Worm (Caenorhabditis elegans) whole organism, L4 larva: ENCODE measurements around the gene F35A5.8.

Experiments
- F37D6.2 ChIP-seq: sonication (generic microtip); optimal IDR thresholded peaks from 2 replicates; lab custom pipeline; 2016; ENCODE audit warnings: mild to moderate bottlenecking, missing genetic modification characterization, missing compliant biosample characterization
- aha-1 ChIP-seq: fragments of 150-350 bp; peaks from one replicate; lab custom pipeline; 2014; ENCODE audit warnings: missing biosample characterization, missing genetic modification characterization
- ces-1 ChIP-seq: fragments of 150-350 bp; sonication (generic microtip); optimal IDR thresholded peaks from 4 replicates; lab custom pipeline; 2014; ENCODE audit warnings: missing biosample characterization, missing genetic modification reagents, missing genetic modification characterization
- dve-1 ChIP-seq: sonication (generic microtip); optimal IDR thresholded peaks from 2 replicates; lab custom pipeline; 2017; ENCODE audit warnings: antibody characterized with exemption, mild to moderate bottlenecking, missing genetic modification characterization, missing compliant biosample characterization; ENCODE audit not compliant: insufficient read depth
- egl-27 ChIP-seq: sonication (generic microtip); optimal IDR thresholded peaks from 3 replicates; lab custom pipeline; 2017; ENCODE audit warnings: missing biosample characterization, missing genetic modification reagents, missing genetic modification characterization
- hlh-30 ChIP-seq: sonication (generic microtip); optimal IDR thresholded peaks from 2 replicates; lab custom pipeline; 2017; ENCODE audit warnings: antibody characterized with exemption, mild to moderate bottlenecking, missing genetic modification characterization, missing compliant biosample characterization; ENCODE audit not compliant: insufficient read depth
- lir-3 ChIP-seq: sonication (generic microtip); optimal IDR thresholded peaks from 2 replicates; lab custom pipeline; 2016; ENCODE audit warnings: mild to moderate bottlenecking, missing genetic modification characterization, missing compliant biosample characterization
- mep-1 ChIP-seq: fragments of 150-350 bp; sonication (generic microtip); optimal IDR thresholded peaks from 3 replicates; lab custom pipeline; 2014; ENCODE audit warnings: missing biosample characterization, missing genetic modification characterization
- nhr-11 ChIP-seq: fragments of 150-350 bp; optimal IDR thresholded peaks from 2 replicates; lab custom pipeline; 2014; ENCODE audit warnings: missing biosample characterization, missing genetic modification characterization
- nhr-237 ChIP-seq: sonication (generic microtip); optimal IDR thresholded peaks from 2 replicates; lab custom pipeline; 2017; ENCODE audit warnings: missing biosample characterization, missing genetic modification characterization
- nhr-25 ChIP-seq: sonication (generic microtip); optimal IDR thresholded peaks from 2 replicates; lab custom pipeline; 2017; ENCODE audit warnings: missing genetic modification characterization, mild to moderate bottlenecking, missing compliant biosample characterization, antibody characterized with exemption, moderate library complexity, borderline replicate concordance; ENCODE audit not compliant: insufficient read depth
- nhr-48 ChIP-seq: sonication (generic microtip); optimal IDR thresholded peaks from 2 replicates; lab custom pipeline; 2016; ENCODE audit warnings: mild to moderate bottlenecking, missing genetic modification characterization, missing compliant biosample characterization
- unc-62 ChIP-seq, 3 experiments: fragments of 150-350 bp in 1 of 3; sonication (generic microtip); optimal IDR thresholded peaks in 2 of 3; peaks in 1 of 3; 1 replicate in 1 of 3; 2 replicates in 2 of 3; lab custom pipeline; 2014 to 2017; ENCODE audit warnings: missing biosample characterization in 3 of 3, missing genetic modification characterization in 3 of 3, missing genetic modification reagents in 3 of 3, missing genotype in 1 of 3

- no peak for TF ChIP-seq ces-1 (GFP tag; lab: Kevin White, UChicago)
- TF ChIP-seq egl-27 (tag; lab: Kevin White, UChicago) = no peak
- no peak for TF ChIP-seq nhr-25 (tag; lab: Kevin White, UChicago)
- TF ChIP-seq F37D6.2 = no peak
- no peak for TF ChIP-seq dve-1 (tag; lab: Kevin White, UChicago)
- no peak for TF ChIP-seq aha-1 (tag; lab: Kevin White, UChicago)
- no peak for TF ChIP-seq mep-1 (tag; lab: Kevin White, UChicago)
- no peak for TF ChIP-seq nhr-11 (tag; lab: Kevin White, UChicago)
- no peak for TF ChIP-seq nhr-237 (tag; lab: Kevin White, UChicago)
- TF ChIP-seq hlh-30 = no peak
- no peak for TF ChIP-seq lir-3
- no peak for TF ChIP-seq nhr-48
- TF ChIP-seq unc-62 (GFP tag; optimal IDR thresholded peaks at IDR 0.05 in 1 of 2; lab: Kevin White, UChicago) = no peak
- TF ChIP-seq unc-62 (tag; optimal IDR thresholded peaks at IDR 0.05; lab: Kevin White, UChicago) = no peak
Observed at ce11 chrX:3795642-3796041, 7.6 kb downstream of the F35A5.8 start, which contains the start of gene F35A5.5.
